Fruit fly (Drosophila melanogaster) S2 (cell line): Measurements from ENCODE around the gene Dtg.

Experiments
- CG8478 ChIP-seq: fragments of >200 bp; optimal IDR thresholded peaks from 2 replicates; lab custom pipeline; 2018
- CTCF ChIP-seq, 2 experiments: fragments of >200 bp; optimal IDR thresholded peaks; 2 replicates each; lab custom pipeline; 2018

Dtg gene

dm6 chr3R:12644621-12645310 lies 3.1 kb upstream of the Dtg start:
- TF ChIP-seq CG8478 (lab: Kevin White, UChicago) (no peak), CTCF (optimal IDR thresholded peaks at IDR 0.05; lab: Kevin White, UChicago) (no peak)

DNA sequence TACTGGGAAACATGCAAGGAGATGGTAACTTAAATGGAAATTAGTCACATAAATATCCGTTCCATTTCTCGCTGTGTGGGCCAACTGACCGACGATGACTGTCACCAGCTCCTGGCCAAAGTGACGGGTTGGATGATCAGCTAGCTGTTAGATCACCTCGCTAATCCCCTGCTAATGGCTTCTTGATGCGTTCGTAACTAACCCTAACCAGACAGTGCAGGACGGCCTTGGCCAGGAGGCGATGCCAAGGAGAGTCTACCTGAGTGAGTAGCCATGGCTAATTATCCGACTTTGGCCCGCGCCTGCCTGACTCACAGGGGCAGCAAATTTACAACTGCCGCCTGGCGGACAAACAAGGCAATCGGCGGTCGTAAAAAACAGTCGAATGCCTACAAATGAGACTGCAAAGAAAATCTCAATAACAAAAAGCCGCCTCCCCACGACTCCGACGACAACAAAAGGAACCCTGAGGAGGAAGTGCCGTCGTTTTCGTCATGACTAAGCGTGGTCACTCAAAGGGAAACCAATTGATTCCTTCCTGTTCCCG lies 2.0 kb upstream of the Dtg start:
- no peak for TF ChIP-seq CTCF (optimal IDR thresholded peaks at IDR 0.05; lab: Kevin White, UChicago)
- TF ChIP-seq CG8478 (lab: Kevin White, UChicago): no peak

DNA sequence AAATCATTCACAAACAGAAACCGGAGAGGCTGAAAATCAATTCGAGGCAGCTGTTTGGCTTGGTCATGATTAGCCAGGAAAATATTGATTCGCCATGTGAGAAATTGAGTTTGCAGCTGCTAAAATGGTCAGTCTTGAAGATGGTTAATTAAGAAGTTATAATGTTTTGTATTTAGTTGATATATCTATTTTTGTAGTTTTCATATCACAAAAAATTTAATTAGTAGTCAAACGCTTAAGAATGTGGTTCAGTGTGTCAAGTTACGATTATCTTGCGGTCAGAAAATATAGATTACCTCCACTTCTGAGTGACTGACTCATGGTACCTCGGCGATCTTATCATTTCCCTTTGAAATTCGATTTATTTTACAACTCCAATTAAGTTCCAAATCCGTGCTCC lies 932 bp upstream of the Dtg start:
- TF ChIP-seq CG8478 (lab: Kevin White, UChicago) (no peak), CTCF (optimal IDR thresholded peaks at IDR 0.05; lab: Kevin White, UChicago) (no peak)

- TF ChIP-seq CG8478 (lab: Kevin White, UChicago): no peak
- TF ChIP-seq CTCF (optimal IDR thresholded peaks at IDR 0.05; lab: Kevin White, UChicago): no peak
Observed at dm6 chr3R:12647348-12647747, 510 bp upstream of the Dtg start.

DNA sequence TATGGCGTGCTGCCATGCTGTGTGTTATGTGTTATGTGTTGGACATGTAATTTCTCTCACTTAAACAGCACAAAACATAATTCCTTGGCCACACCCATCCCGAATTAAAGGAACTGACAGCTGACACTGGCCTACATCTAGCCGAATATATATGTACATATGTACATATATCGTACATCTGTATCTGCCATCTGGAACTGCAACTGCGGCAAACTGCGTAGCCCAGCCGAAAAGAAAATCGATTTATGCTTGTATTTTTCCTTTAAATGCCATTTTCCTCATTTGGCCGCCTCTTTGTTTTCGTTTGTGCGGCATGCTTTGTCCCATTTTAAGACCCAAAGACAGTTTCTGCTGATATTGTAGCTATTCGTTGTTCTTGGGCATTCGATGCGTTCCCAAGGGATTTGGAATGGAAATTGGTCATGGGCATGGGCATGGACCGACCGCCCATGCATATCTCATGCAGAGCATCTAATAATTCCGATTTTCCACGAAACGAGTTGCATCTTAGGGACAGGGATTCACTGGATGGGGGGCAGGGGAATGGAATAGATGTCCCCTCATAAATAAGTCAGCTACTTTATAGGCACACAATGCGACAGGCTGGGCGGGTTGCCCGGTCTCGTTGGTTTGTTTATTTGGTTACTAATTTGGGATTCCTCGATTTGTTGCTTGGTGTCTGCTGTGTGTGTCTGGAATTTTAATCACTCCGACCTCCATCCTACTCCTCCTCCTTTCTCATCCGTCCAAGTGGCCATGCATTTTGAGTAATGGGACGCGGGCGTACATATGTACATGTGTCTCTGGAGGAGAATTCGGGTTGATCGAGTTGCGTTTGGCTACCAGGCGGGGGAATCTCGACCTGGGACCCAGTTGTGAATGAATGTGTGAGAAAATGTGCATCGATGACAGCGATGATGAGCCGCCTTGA lies 1.5 kb downstream of the Dtg start:
- TF ChIP-seq CG8478 (lab: Kevin White, UChicago): no peak
- no peak for TF ChIP-seq CTCF (optimal IDR thresholded peaks at IDR 0.05; lab: Kevin White, UChicago)

dm6 chr3R:12650537-12650936 lies 2.7 kb downstream of the Dtg start:
- TF ChIP-seq CTCF (optimal IDR thresholded peaks at IDR 0.05; lab: Kevin White, UChicago): peak; percentile 67 to 77
- TF ChIP-seq CG8478 (lab: Kevin White, UChicago): no peak

dm6 chr3R:12652736-12653135 lies 4.9 kb downstream of the Dtg start:
- TF ChIP-seq CG8478 (lab: Kevin White, UChicago) (no peak), CTCF (optimal IDR thresholded peaks at IDR 0.05; lab: Kevin White, UChicago) (no peak)

dm6 chr3R:12653511-12654252 lies 5.8 kb downstream of the Dtg start:
- TF ChIP-seq CG8478 (lab: Kevin White, UChicago): no peak
- TF ChIP-seq CTCF (optimal IDR thresholded peaks at IDR 0.05; lab: Kevin White, UChicago): no peak

dm6 chr3R:12654253-12654623 lies 6.4 kb downstream of the Dtg start, which contains the start of gene CG6225:
CG6225 (plus strand) TSS chr3R:12654577.
- no peak for TF ChIP-seq CG8478 (lab: Kevin White, UChicago)
- no peak for TF ChIP-seq CTCF (optimal IDR thresholded peaks at IDR 0.05; lab: Kevin White, UChicago)

- no peak for TF ChIP-seq CG8478 (lab: Kevin White, UChicago)
- TF ChIP-seq CTCF (optimal IDR thresholded peaks at IDR 0.05; lab: Kevin White, UChicago): no peak
Observed at dm6 chr3R:12656946-12657566, 9.2 kb downstream of the Dtg start.

dm6 chr3R:12662531-12662930 lies 14.7 kb downstream of the Dtg start, which contains the start of gene CG14395:
CG14395 (plus strand) TSS chr3R:12662831.
- TF ChIP-seq CTCF (optimal IDR thresholded peaks at IDR 0.05; lab: Kevin White, UChicago) (no peak), CG8478 (lab: Kevin White, UChicago) (no peak)

DNA sequence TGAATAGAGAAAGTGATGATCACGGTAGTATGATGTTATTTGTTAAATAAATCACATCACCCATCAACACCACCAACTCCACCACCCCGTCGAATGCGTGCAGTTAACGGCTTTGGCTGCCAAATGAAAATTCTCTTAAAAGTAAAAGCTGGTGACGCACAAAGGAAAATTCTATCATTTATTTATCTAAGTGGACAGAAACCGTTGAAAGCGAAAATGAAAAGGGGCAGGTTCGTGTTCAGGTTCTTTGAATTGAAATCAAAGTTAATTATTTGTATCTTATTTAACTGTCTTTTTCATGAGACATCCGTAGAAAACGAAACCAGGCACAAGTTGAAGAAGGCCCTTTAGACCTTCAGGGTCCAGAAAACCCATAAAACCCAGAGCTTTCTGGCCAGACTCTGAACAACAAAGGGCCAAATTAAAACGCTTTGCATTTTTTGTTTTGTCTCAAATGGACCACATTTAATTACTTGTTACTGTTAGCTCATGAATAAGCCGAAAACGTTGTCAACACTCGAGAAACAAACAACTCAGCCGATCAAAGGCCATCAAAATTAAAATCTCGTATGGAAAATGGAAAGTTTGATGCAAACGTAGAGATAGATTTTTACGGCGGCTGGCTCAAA lies 18.5 kb downstream of the Dtg start:
- TF ChIP-seq CTCF (optimal IDR thresholded peaks at IDR 0.05; lab: Kevin White, UChicago) (no peak), CG8478 (lab: Kevin White, UChicago) (no peak)

dm6 chr3R:12674041-12674623 lies 26.3 kb downstream of the Dtg start, which contains the start of gene Gnmt:
Gnmt (plus strand) TSS chr3R:12674608.
- TF ChIP-seq CG8478 (lab: Kevin White, UChicago) (no peak), CTCF (optimal IDR thresholded peaks at IDR 0.05; lab: Kevin White, UChicago) (no peak)
